Worm (Caenorhabditis elegans): ENCODE data around the gene ugt-47.

ugt-47 gene

ce11 chrV:10086141-10086540, 12.3 kb downstream of the ugt-47 start:
- TF ChIP-seq jun-1 (tag; optimal IDR thresholded peaks at IDR 0.05) (no peak), nhr-76 (tag; optimal IDR thresholded peaks at IDR 0.05) (peak; percentile 35)

ce11 chrV:10084864-10085263, 13.5 kb downstream of the ugt-47 start, which contains the start of gene R04B5.6:
TSS of gene R04B5.6 (plus strand) at chrV:10085164.
- TF ChIP-seq ztf-4 (tag; optimal IDR thresholded peaks at IDR 0.05) (peak; percentile 18), nhr-76 (tag; optimal IDR thresholded peaks at IDR 0.05) (peak; percentile 63), ZK546.5 (tag; optimal IDR thresholded peaks at IDR 0.05) (no peak)

ce11 chrV:10083999-10084468, 14.4 kb downstream of the ugt-47 start, which contains the start of gene nhr-12:
TSS of gene nhr-12 (minus strand) at chrV:10084049.
- TF ChIP-seq elt-2 (tag; optimal IDR thresholded peaks at IDR 0.05) = peak; percentile 45
- TF ChIP-seq egl-27 (tag; optimal IDR thresholded peaks at IDR 0.05) = no peak
- no peak for TF ChIP-seq elt-3 (tag; optimal IDR thresholded peaks at IDR 0.05)
- TF ChIP-seq unc-62 (GFP tag; optimal IDR thresholded peaks at IDR 0.05) = no peak
- no peak for TF ChIP-seq aly-2 (tag; optimal IDR thresholded peaks at IDR 0.05)
- TF ChIP-seq tbx-2 (tag; optimal IDR thresholded peaks at IDR 0.05) = no peak
- TF ChIP-seq mml-1 (tag; optimal IDR thresholded peaks at IDR 0.05) = no peak
- TF ChIP-seq hmg-11 (tag; optimal IDR thresholded peaks at IDR 0.05) = no peak
- TF ChIP-seq ceh-82 (tag; optimal IDR thresholded peaks at IDR 0.05) = no peak
- TF ChIP-seq nhr-11 (tag; optimal IDR thresholded peaks at IDR 0.05) = peak; percentile 8
- TF ChIP-seq unc-39 (tag; optimal IDR thresholded peaks at IDR 0.05) = no peak
- no peak for TF ChIP-seq ztf-4 (tag; optimal IDR thresholded peaks at IDR 0.05)
- peak; percentile 0 for TF ChIP-seq nfya-1 (tag; optimal IDR thresholded peaks at IDR 0.05; ENCODE audit: insufficient read depth)
- no peak for TF ChIP-seq zag-1 (tag; optimal IDR thresholded peaks at IDR 0.05)
- peak; percentile 28 for TF ChIP-seq ceh-28 (tag; optimal IDR thresholded peaks at IDR 0.05)
- TF ChIP-seq lin-39 (tag; optimal IDR thresholded peaks at IDR 0.05) = no peak
- no peak for TF ChIP-seq sea-2 (GFP tag; optimal IDR thresholded peaks at IDR 0.05)
- TF ChIP-seq fkh-2 (tag; optimal IDR thresholded peaks at IDR 0.05) = no peak
- TF ChIP-seq ztf-11 (tag; optimal IDR thresholded peaks at IDR 0.05) = no peak
- peak; percentile 2 for TF ChIP-seq skn-1 (tag; optimal IDR thresholded peaks at IDR 0.05)
- TF ChIP-seq lsy-12 (tag; optimal IDR thresholded peaks at IDR 0.05) = no peak
- no peak for TF ChIP-seq fkh-10 (GFP tag; optimal IDR thresholded peaks at IDR 0.05)
- no peak for TF ChIP-seq nhr-76 (tag; optimal IDR thresholded peaks at IDR 0.05)
- no peak for TF ChIP-seq lin-15B (tag; optimal IDR thresholded peaks at IDR 0.05)
- no peak for TF ChIP-seq nhr-25 (tag; optimal IDR thresholded peaks at IDR 0.05)
- TF ChIP-seq nhr-237 (tag; optimal IDR thresholded peaks at IDR 0.05) = no peak
- TF ChIP-seq nhr-67 (tag; optimal IDR thresholded peaks at IDR 0.05) = no peak

- TF ChIP-seq nhr-76 (tag; optimal IDR thresholded peaks at IDR 0.05) (peak; percentile 77), nfya-1 (tag; optimal IDR thresholded peaks at IDR 0.05; ENCODE audit: insufficient read depth) (no peak)
These were observed 16.8 kb downstream of the ugt-47 start, which contains the start of gene nhr-205 for ce11 chrV:10081636-10082035. TSS of gene nhr-205 (minus strand) at chrV:10081776.

ce11 chrV:10080905-10081304, 17.5 kb downstream of the ugt-47 start:
- TF ChIP-seq zag-1 (tag; optimal IDR thresholded peaks at IDR 0.05) (no peak), unc-39 (tag; optimal IDR thresholded peaks at IDR 0.05) (no peak), nhr-237 (tag; optimal IDR thresholded peaks at IDR 0.05) (no peak)

- TF ChIP-seq ztf-4 (tag; optimal IDR thresholded peaks at IDR 0.05) = no peak
- TF ChIP-seq hmg-11 (tag; optimal IDR thresholded peaks at IDR 0.05) = no peak
- TF ChIP-seq daf-12 (tag; optimal IDR thresholded peaks at IDR 0.05) = no peak
- no peak for TF ChIP-seq elt-1 (tag; optimal IDR thresholded peaks at IDR 0.05)
- TF ChIP-seq nhr-77 (tag; optimal IDR thresholded peaks at IDR 0.05) = no peak
- TF ChIP-seq aly-2 (tag; optimal IDR thresholded peaks at IDR 0.05) = no peak
- TF ChIP-seq egl-5 (tag; optimal IDR thresholded peaks at IDR 0.05) = no peak
- no peak for TF ChIP-seq skn-1 (tag; optimal IDR thresholded peaks at IDR 0.05)
- TF ChIP-seq fkh-2 (tag; optimal IDR thresholded peaks at IDR 0.05) = no peak
These were observed 20.2 kb downstream of the ugt-47 start, which contains the start of gene R04B5.1 for ce11 chrV:10078244-10078643. TSS of gene R04B5.1 (minus strand) at chrV:10078344.

Data from whole organism, L3 larva.